Worm (Caenorhabditis elegans) whole organism, L1 larva: ENCODE data around the gene nhr-171.

ENCODE experiments used
- efl-1 ChIP-seq, 4 experiments: fragments of 150-350 bp; optimal IDR thresholded peaks in 3 of 4; peaks in 1 of 4; 1 replicate in 1 of 4; 2 replicates in 3 of 4; lab custom pipeline; 2014; ENCODE audit warnings: missing biosample characterization in 2 of 4, missing genetic modification characterization in 2 of 4, missing genetic modification reagents in 2 of 4
- egl-13 ChIP-seq: sonication (generic microtip); optimal IDR thresholded peaks from 2 replicates; lab custom pipeline; 2016; ENCODE audit warnings: missing genotype, missing genetic modification reagents, missing genetic modification characterization, missing compliant biosample characterization
- elt-2 ChIP-seq: sonication (generic microtip); optimal IDR thresholded peaks from 2 replicates; lab custom pipeline; 2016; ENCODE audit warnings: missing genetic modification characterization, mild to moderate bottlenecking, inconsistent platforms, missing compliant biosample characterization, missing genetic modification reagents
- fkh-10 ChIP-seq: sonication (generic microtip); optimal IDR thresholded peaks from 2 replicates; lab custom pipeline; 2017; ENCODE audit warnings: missing biosample characterization, missing genetic modification reagents, missing genetic modification characterization
- fos-1 ChIP-seq: fragments of 150-350 bp; optimal IDR thresholded peaks from 2 replicates; lab custom pipeline; 2014; ENCODE audit warnings: missing biosample characterization, missing genetic modification characterization
- nhr-237 ChIP-seq: fragments of 150-350 bp; optimal IDR thresholded peaks from 2 replicates; lab custom pipeline; 2014; ENCODE audit warnings: missing biosample characterization, missing genetic modification characterization
- snpc-4 ChIP-seq: fragments of 150-350 bp; optimal IDR thresholded peaks from 2 replicates; lab custom pipeline; 2014; ENCODE audit warnings: missing biosample characterization, missing genetic modification characterization
- ztf-4 ChIP-seq: fragments of 150-350 bp; optimal IDR thresholded peaks from 2 replicates; lab custom pipeline; 2014; ENCODE audit warnings: missing biosample characterization, missing genetic modification characterization

DNA sequence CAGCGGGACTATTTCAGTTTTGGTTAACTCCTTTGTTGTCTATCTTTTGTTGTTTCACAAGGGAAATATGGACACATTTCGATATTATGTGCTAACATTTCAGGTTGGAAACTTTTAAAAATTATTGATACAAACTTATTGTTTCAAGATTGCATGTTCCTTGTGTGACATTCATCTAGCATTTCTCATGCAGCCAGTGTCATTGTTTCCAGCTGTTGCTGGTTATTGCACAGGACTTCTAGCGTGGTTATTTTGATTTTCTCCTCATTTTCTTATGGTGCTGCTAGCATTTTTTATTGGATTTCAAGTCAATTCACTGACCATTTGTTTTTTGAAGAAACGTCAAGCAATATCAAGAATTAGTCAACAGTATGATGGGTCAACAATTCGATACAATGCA, 44.3 kb downstream of the nhr-171 start:
- TF ChIP-seq fkh-10 (GFP tag; lab: Kevin White, UChicago) (no peak), fos-1 (no peak), efl-1 (optimal IDR thresholded peaks at IDR 0.05; lab: Kevin White, UChicago) (no peak), efl-1 (GFP tag; optimal IDR thresholded peaks at IDR 0.05 in 1 of 2; lab: Kevin White, UChicago) (peak in 1 of 2 experiments; percentile 24), snpc-4 (tag; lab: Kevin White, UChicago) (no peak), elt-2 (tag; lab: Kevin White, UChicago) (no peak), egl-13 (tag; lab: Kevin White, UChicago) (no peak), nhr-237 (no peak), ztf-4 (tag; lab: Kevin White, UChicago) (no peak)
